Fruit fly (Drosophila melanogaster) whole organism, prepupa: ENCODE results near the gene nbs.

Experiments
- CG10669 ChIP-seq: fragments of 200-800 bp; sonication (Bioruptor generic); optimal IDR thresholded peaks from 3 replicates; lab custom pipeline; 2018; ENCODE audit warnings: missing biosample characterization, mild to moderate bottlenecking, missing genetic modification characterization, moderate library complexity
- CG16779 ChIP-seq: fragments of 200-800 bp; sonication (Bioruptor generic); optimal IDR thresholded peaks from 3 replicates; lab custom pipeline; 2017; ENCODE audit warnings: missing biosample characterization, mild to moderate bottlenecking, missing genetic modification characterization
- CG31627 ChIP-seq: fragments of 200-800 bp; sonication (Bioruptor generic); optimal IDR thresholded peaks from 3 replicates; lab custom pipeline; 2016; ENCODE audit warnings: missing biosample characterization, missing genetic modification characterization
- CG6792 ChIP-seq: fragments of 200-800 bp; sonication (Bioruptor generic); optimal IDR thresholded peaks from 3 replicates; lab custom pipeline; 2016; ENCODE audit warnings: missing biosample characterization, missing genetic modification characterization
- Hr39 ChIP-seq: fragments of 200-800 bp; sonication (Bioruptor generic); optimal IDR thresholded peaks from 2 replicates; lab custom pipeline; 2016; ENCODE audit warnings: missing biosample characterization, missing genetic modification characterization
- Lpt ChIP-seq: fragments of 200-800 bp; sonication (Bioruptor generic); optimal IDR thresholded peaks from 3 replicates; lab custom pipeline; 2016; ENCODE audit warnings: missing biosample characterization, missing genetic modification characterization
- Met ChIP-seq: fragments of 200-800 bp; sonication (Bioruptor generic); optimal IDR thresholded peaks from 3 replicates; lab custom pipeline; 2016; ENCODE audit warnings: missing biosample characterization, missing genetic modification characterization
- OdsH ChIP-seq: fragments of 200-800 bp; sonication (Bioruptor generic); optimal IDR thresholded peaks from 3 replicates; lab custom pipeline; 2016; ENCODE audit warnings: missing biosample characterization, missing genetic modification characterization
- acj6 ChIP-seq: fragments of 200-800 bp; sonication (Bioruptor generic); optimal IDR thresholded peaks from 3 replicates; lab custom pipeline; 2016; ENCODE audit warnings: missing biosample characterization, missing genetic modification characterization
- dac ChIP-seq: fragments of 200-800 bp; sonication (Bioruptor generic); optimal IDR thresholded peaks from 2 replicates; lab custom pipeline; 2017; ENCODE audit warnings: missing biosample characterization, mild to moderate bottlenecking, missing genetic modification characterization
- pdm3 ChIP-seq: fragments of 200-800 bp; sonication (Bioruptor generic); optimal IDR thresholded peaks from 3 replicates; lab custom pipeline; 2016; ENCODE audit warnings: missing biosample characterization, missing genetic modification characterization

- no peak for TF ChIP-seq Hr39 (GFP tag; lab: Kevin White, UChicago)
- TF ChIP-seq CG10669 (GFP tag; lab: Kevin White, UChicago): no peak
- TF ChIP-seq Lpt: no peak
- no peak for TF ChIP-seq CG31627
- no peak for TF ChIP-seq dac (GFP tag; lab: Kevin White, UChicago)
- TF ChIP-seq acj6 (GFP tag; lab: Kevin White, UChicago): no peak
- TF ChIP-seq CG16779 (tag; lab: Kevin White, UChicago): no peak
- TF ChIP-seq OdsH: no peak
- no peak for TF ChIP-seq pdm3 (GFP tag; lab: Kevin White, UChicago)
- no peak for TF ChIP-seq CG6792
- TF ChIP-seq Met (GFP tag; lab: Kevin White, UChicago): no peak
Observed at dm6 chr3L:9689809-9690208, 33.2 kb downstream of the nbs start.
